Worm (Caenorhabditis elegans): ENCODE data around the gene hot-2.

Gene hot-2

DNA sequence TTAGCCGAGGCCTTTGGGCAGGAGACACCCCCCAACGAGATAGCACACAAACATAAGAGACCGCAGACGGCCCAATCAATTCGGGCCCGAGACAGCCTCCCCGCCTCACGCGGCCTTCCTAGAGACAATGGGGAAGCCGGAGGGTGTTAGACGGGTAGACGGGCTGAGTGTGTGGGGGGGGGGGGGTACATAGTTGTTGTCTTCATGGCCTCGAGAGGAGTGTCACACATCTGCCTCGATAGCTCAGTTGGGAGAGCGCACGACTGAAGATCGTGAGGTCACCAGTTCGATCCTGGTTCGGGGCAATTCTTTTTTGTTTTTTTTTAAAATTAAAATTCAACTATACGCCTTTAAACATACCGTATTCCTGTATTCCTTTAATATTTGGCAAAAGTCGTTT lies 48.7 kb upstream of the hot-2 start (continued):
- no peak for TF ChIP-seq let-526 (GFP tag; IDR thresholded peaks at IDR 0.05)
- no peak for TF ChIP-seq repo-1 (tag; optimal IDR thresholded peaks at IDR 0.05)
- no peak for TF ChIP-seq sdz-38 (tag; optimal IDR thresholded peaks at IDR 0.05)
- TF ChIP-seq lir-1 (GFP tag; conservative IDR thresholded peaks at IDR 0.05), result no peak
- peak; percentile 96 for TF ChIP-seq zfh-2 (GFP tag; conservative IDR thresholded peaks at IDR 0.05)
- TF ChIP-seq attf-5 (GFP tag; optimal IDR thresholded peaks at IDR 0.05), result peak; percentile 53
- peak; percentile 76 for TF ChIP-seq mcd-1 (GFP tag; IDR thresholded peaks at IDR 0.05)
- TF ChIP-seq mes-4 (tag; optimal IDR thresholded peaks at IDR 0.05), result no peak
- peak; percentile 67; the same call in 1 of the 2 replicates for TF ChIP-seq Y53G8AR.9 (GFP tag; conservative IDR thresholded peaks at IDR 0.05)
- TF ChIP-seq sptf-2 (GFP tag; optimal IDR thresholded peaks at IDR 0.05), result peak; percentile 66
- no peak for TF ChIP-seq xnd-1 (tag; optimal IDR thresholded peaks at IDR 0.05)
- no peak for TF ChIP-seq cebp-1 (GFP tag; IDR thresholded peaks at IDR 0.05)
- peak; percentile 79 for TF ChIP-seq cebp-1 (tag; optimal IDR thresholded peaks at IDR 0.05)
- no peak for TF ChIP-seq nhr-27 (tag; optimal IDR thresholded peaks at IDR 0.05)
- peak; percentile 79 for TF ChIP-seq madf-6 (GFP tag; IDR thresholded peaks at IDR 0.05)
- TF ChIP-seq F33H1.4 (GFP tag; IDR thresholded peaks at IDR 0.05), result peak; percentile 29
- peak; percentile 67 for TF ChIP-seq lin-54 (GFP tag; optimal IDR thresholded peaks at IDR 0.05)
- 0 out of 2 replicates have a peak, but pooled peaks have one; percentile 44 for TF ChIP-seq bed-1 (GFP tag; IDR thresholded peaks at IDR 0.05)
- no peak for TF ChIP-seq mel-28 (tag; optimal IDR thresholded peaks at IDR 0.05; ENCODE audit: borderline replicate concordance)
- TF ChIP-seq F37B4.10 (GFP tag; IDR thresholded peaks at IDR 0.05), result no peak
- TF ChIP-seq sea-2 (GFP tag; IDR thresholded peaks at IDR 0.05), result no peak
- TF ChIP-seq Y56A3A.18 (GFP tag; IDR thresholded peaks at IDR 0.05), result peak; percentile 86
- TF ChIP-seq Y95B8A.8 (GFP tag; IDR thresholded peaks at IDR 0.05), result no peak
- no peak for TF ChIP-seq akir-1 (GFP tag; optimal IDR thresholded peaks at IDR 0.05)
- no peak for TF ChIP-seq dpl-1 (GFP tag; optimal IDR thresholded peaks at IDR 0.05)
- TF ChIP-seq F23B12.7 (tag; optimal IDR thresholded peaks at IDR 0.05; ENCODE audit: insufficient read depth), result peak; percentile 52
- no peak for TF ChIP-seq madf-8 (GFP tag; conservative IDR thresholded peaks at IDR 0.05)
- no peak for TF ChIP-seq nfya-1 (tag; optimal IDR thresholded peaks at IDR 0.05; ENCODE audit: borderline replicate concordance, insufficient read depth)
- TF ChIP-seq Y53F4B.3 (GFP tag; IDR thresholded peaks at IDR 0.05), result peak; percentile 23; the same call in 1 of the 2 replicates
- TF ChIP-seq attf-6 (GFP tag; IDR thresholded peaks at IDR 0.05), result peak; percentile 68
- TF ChIP-seq nhr-80 (tag; optimal IDR thresholded peaks at IDR 0.05), result no peak
- peak; percentile 58 for TF ChIP-seq ztf-26 (tag; optimal IDR thresholded peaks at IDR 0.05)
- no peak for TF ChIP-seq F39B2.1 (GFP tag; IDR thresholded peaks at IDR 0.05)
- TF ChIP-seq hmg-20 (GFP tag; IDR thresholded peaks at IDR 0.05), result no peak; the same call in none of the 2 replicates
- TF ChIP-seq rpc-1 (optimal IDR thresholded peaks at IDR 0.05), result peak; percentile 83
- peak; percentile 83 for TF ChIP-seq rpc-1 (tag; optimal IDR thresholded peaks at IDR 0.05)
- no peak for TF ChIP-seq ama-1 (optimal IDR thresholded peaks at IDR 0.05)
- TF ChIP-seq ama-1 (GFP tag; optimal IDR thresholded peaks at IDR 0.05), result peak in 1 of 2 experiments; percentile 69
- TF ChIP-seq mxl-1 (tag; optimal IDR thresholded peaks at IDR 0.05), result peak; percentile 35
- peak; percentile 44 for TF ChIP-seq ztf-3 (GFP tag; optimal IDR thresholded peaks at IDR 0.05)
- TF ChIP-seq F55B11.4 (tag; optimal IDR thresholded peaks at IDR 0.05; ENCODE audit: borderline replicate concordance, insufficient read depth), result no peak
- TF ChIP-seq ceh-91 (GFP tag; IDR thresholded peaks at IDR 0.05), result 0 out of 2 replicates have a peak, but pooled peaks have one; percentile 31
- TF ChIP-seq ekl-4 (GFP tag; IDR thresholded peaks at IDR 0.05), result peak; percentile 78; the same call in 1 of the 2 replicates
- TF ChIP-seq D2030.7 (GFP tag; IDR thresholded peaks at IDR 0.05), result peak; percentile 77
- TF ChIP-seq pha-4 (tag; optimal IDR thresholded peaks at IDR 0.05), result no peak
- peak; percentile 19 for TF ChIP-seq efl-1 (GFP tag; optimal IDR thresholded peaks at IDR 0.05)
